Fruit fly (Drosophila melanogaster) whole organism, embryonic: ENCODE data around the gene Rrp45.

Experiments
- CG10431 ChIP-seq: fragments of 200-800 bp; sonication (Bioruptor generic); optimal IDR thresholded peaks from 3 replicates; lab custom pipeline; 2018; ENCODE audit warnings: missing biosample characterization, mild to moderate bottlenecking, missing genetic modification characterization
- CG13624 ChIP-seq: fragments of 200-800 bp; sonication (Bioruptor generic); optimal IDR thresholded peaks from 2 replicates; lab custom pipeline; 2016; ENCODE audit warnings: missing biosample characterization, missing genetic modification characterization
- CG18011 ChIP-seq: fragments of 200-800 bp; sonication (Bioruptor generic); optimal IDR thresholded peaks from 2 replicates; lab custom pipeline; 2017; ENCODE audit warnings: missing biosample characterization, missing genetic modification characterization, mild to moderate bottlenecking, moderate library complexity, missing genotype
- CG5245 ChIP-seq: fragments of 200-800 bp; sonication (Bioruptor generic); optimal IDR thresholded peaks from 3 replicates; lab custom pipeline; 2016; ENCODE audit warnings: missing biosample characterization, missing genetic modification characterization
- Doc2 ChIP-seq: fragments of 200-800 bp; sonication (Bioruptor generic); IDR thresholded peaks from 2 replicates; pipeline ENCODE4 v1.3.6; 2022; ENCODE audit warnings: missing biosample characterization, missing genetic modification characterization
- Dref ChIP-seq: fragments of 200-800 bp; sonication (Bioruptor generic); IDR thresholded peaks from 2 replicates; pipeline ENCODE4 v1.3.6; 2022; ENCODE audit warnings: missing biosample characterization, missing genetic modification characterization
- peb ChIP-seq: fragments of 200-800 bp; sonication (Bioruptor generic); IDR thresholded peaks from 2 replicates; pipeline ENCODE4 v1.3.6; 2022; ENCODE audit warnings: missing biosample characterization, missing genetic modification characterization
- rib ChIP-seq: fragments of 200-800 bp; sonication (Bioruptor generic); IDR thresholded peaks from 2 replicates; pipeline ENCODE4 v1.3.6; 2022; ENCODE audit warnings: missing biosample characterization, missing genetic modification characterization
- trh ChIP-seq: fragments of 200-800 bp; sonication (Bioruptor generic); optimal IDR thresholded peaks from 2 replicates; lab custom pipeline; 2016; ENCODE audit warnings: missing biosample characterization, missing genetic modification characterization

- TF ChIP-seq rib (GFP tag; lab: Robert Waterston, UW) (no peak), trh (GFP tag; lab: Kevin White, UChicago) (no peak), peb (GFP tag; lab: Robert Waterston, UW) (no peak), CG10431 (GFP tag; lab: Kevin White, UChicago) (no peak), Doc2 (GFP tag; lab: Robert Waterston, UW) (no peak), CG13624 (GFP tag; lab: Kevin White, UChicago) (no peak), CG18011 (GFP tag; lab: Kevin White, UChicago) (no peak), CG5245 (GFP tag; lab: Kevin White, UChicago) (no peak), Dref (GFP tag; lab: Robert Waterston, UW) (no peak)
Observed at dm6 chrX:16808654-16809053, 17.6 kb upstream of the Rrp45 start.
